Worm (Caenorhabditis elegans) whole organism, late embryonic: ENCODE data around the gene B0478.3.

Experiments
- C08G9.2 ChIP-seq: sonication (generic microtip); optimal IDR thresholded peaks from 2 replicates; lab custom pipeline; 2016; ENCODE audit warnings: mild to moderate bottlenecking, missing genetic modification characterization, moderate library complexity, missing compliant biosample characterization
- F13H6.1 ChIP-seq: sonication (generic microtip); optimal IDR thresholded peaks from 2 replicates; lab custom pipeline; 2016; ENCODE audit warnings: missing genetic modification characterization, missing compliant biosample characterization
- K09A11.1 ChIP-seq: sonication (generic microtip); optimal IDR thresholded peaks from 2 replicates; lab custom pipeline; 2017; ENCODE audit warnings: antibody characterized with exemption, mild to moderate bottlenecking, missing genetic modification characterization, missing compliant biosample characterization; ENCODE audit not compliant: insufficient read depth
- Y22D7AL.16 ChIP-seq: sonication (generic microtip); optimal IDR thresholded peaks from 2 replicates; lab custom pipeline; 2016; ENCODE audit warnings: missing genetic modification characterization, missing compliant biosample characterization
- ahr-1 ChIP-seq: sonication (generic microtip); optimal IDR thresholded peaks from 2 replicates; lab custom pipeline; 2016; ENCODE audit warnings: missing genetic modification characterization, missing compliant biosample characterization
- ama-1 ChIP-seq: fragments of 150-350 bp; optimal IDR thresholded peaks from 2 replicates; lab custom pipeline; 2014
- ceh-14 ChIP-seq: sonication (generic microtip); optimal IDR thresholded peaks from 2 replicates; lab custom pipeline; 2016; ENCODE audit warnings: missing genotype, missing genetic modification characterization, missing compliant biosample characterization
- ceh-18 ChIP-seq: sonication (generic microtip); optimal IDR thresholded peaks from 2 replicates; lab custom pipeline; 2016; ENCODE audit warnings: missing genetic modification characterization, missing compliant biosample characterization
- ceh-19 ChIP-seq: fragments of 200-800 bp; sonication (Bioruptor generic); optimal IDR thresholded peaks from 2 replicates; lab custom pipeline; 2018; ENCODE audit warnings: mild to moderate bottlenecking, missing genetic modification characterization, missing compliant biosample characterization
- ceh-2 ChIP-seq: sonication (generic microtip); optimal IDR thresholded peaks from 2 replicates; lab custom pipeline; 2016; ENCODE audit warnings: missing genotype, missing genetic modification characterization, missing compliant biosample characterization
- ceh-31 ChIP-seq: sonication (generic microtip); optimal IDR thresholded peaks from 2 replicates; lab custom pipeline; 2016; ENCODE audit warnings: missing genetic modification characterization, missing compliant biosample characterization
- ceh-34 ChIP-seq: sonication (generic microtip); optimal IDR thresholded peaks from 2 replicates; lab custom pipeline; 2016; ENCODE audit warnings: mild to moderate bottlenecking, missing genetic modification characterization, missing compliant biosample characterization
- ceh-45 ChIP-seq: fragments of 200-800 bp; sonication (Bioruptor generic); IDR thresholded peaks from 2 replicates; pipeline ENCODE4 v1.3.6; 2022; ENCODE audit warnings: missing genetic modification reagents, missing genetic modification characterization, missing compliant biosample characterization
- ceh-48 ChIP-seq: sonication (generic microtip); optimal IDR thresholded peaks from 2 replicates; lab custom pipeline; 2016; ENCODE audit warnings: missing genetic modification characterization, inconsistent platforms, missing compliant biosample characterization
- che-1 ChIP-seq: sonication (generic microtip); optimal IDR thresholded peaks from 2 replicates; lab custom pipeline; 2016; ENCODE audit warnings: mild to moderate bottlenecking, missing genetic modification characterization, missing compliant biosample characterization
- elt-2 ChIP-seq: sonication (generic microtip); optimal IDR thresholded peaks from 2 replicates; lab custom pipeline; 2016; ENCODE audit warnings: missing genetic modification reagents, missing genetic modification characterization, missing compliant biosample characterization
- elt-4 ChIP-seq: sonication (generic microtip); optimal IDR thresholded peaks from 2 replicates; lab custom pipeline; 2016; ENCODE audit warnings: missing genetic modification characterization, missing compliant biosample characterization
- ets-4 ChIP-seq: sonication (generic microtip); optimal IDR thresholded peaks from 2 replicates; lab custom pipeline; 2016; ENCODE audit warnings: missing genetic modification characterization, missing compliant biosample characterization
- eyg-1 ChIP-seq: sonication (generic microtip); optimal IDR thresholded peaks from 2 replicates; lab custom pipeline; 2016; ENCODE audit warnings: missing genotype, missing genetic modification characterization, missing compliant biosample characterization
- gmeb-2 ChIP-seq: sonication (generic microtip); optimal IDR thresholded peaks from 2 replicates; lab custom pipeline; 2016; ENCODE audit warnings: missing genetic modification characterization, inconsistent platforms, missing compliant biosample characterization
- hlh-13 ChIP-seq: fragments of 200-800 bp; sonication (Bioruptor generic); optimal IDR thresholded peaks from 2 replicates; lab custom pipeline; 2018; ENCODE audit warnings: mild to moderate bottlenecking, missing genetic modification characterization, missing compliant biosample characterization
- hlh-15 ChIP-seq: sonication (generic microtip); optimal IDR thresholded peaks from 2 replicates; lab custom pipeline; 2016; ENCODE audit warnings: missing genetic modification characterization, missing compliant biosample characterization
- hlh-6 ChIP-seq: sonication (generic microtip); optimal IDR thresholded peaks from 2 replicates; lab custom pipeline; 2016; ENCODE audit warnings: missing genotype, missing genetic modification characterization, missing compliant biosample characterization
- hlh-8 ChIP-seq: sonication (generic microtip); optimal IDR thresholded peaks from 2 replicates; lab custom pipeline; 2016; ENCODE audit warnings: missing genotype, missing genetic modification characterization, missing compliant biosample characterization
- lim-6 ChIP-seq: sonication (generic microtip); optimal IDR thresholded peaks from 2 replicates; lab custom pipeline; 2016; ENCODE audit warnings: missing genetic modification characterization, missing compliant biosample characterization
- lin-11 ChIP-seq: fragments of 200-800 bp; sonication (Bioruptor generic); optimal IDR thresholded peaks from 2 replicates; lab custom pipeline; 2018; ENCODE audit warnings: mild to moderate bottlenecking, missing genetic modification characterization, missing compliant biosample characterization
- mec-3 ChIP-seq: sonication (generic microtip); optimal IDR thresholded peaks from 2 replicates; lab custom pipeline; 2016; ENCODE audit warnings: borderline replicate concordance, missing genetic modification characterization, missing compliant biosample characterization
- pha-2 ChIP-seq: sonication (generic microtip); optimal IDR thresholded peaks from 2 replicates; lab custom pipeline; 2017; ENCODE audit warnings: mild to moderate bottlenecking, missing genetic modification characterization, missing compliant biosample characterization
- pha-4 ChIP-seq: fragments of 150-350 bp; optimal IDR thresholded peaks from 2 replicates; lab custom pipeline; 2018; ENCODE audit warnings: missing biosample characterization, missing genetic modification reagents, missing genetic modification characterization
- pqm-1 ChIP-seq: sonication (generic microtip); optimal IDR thresholded peaks from 2 replicates; lab custom pipeline; 2016; ENCODE audit warnings: missing genetic modification characterization, missing compliant biosample characterization
- rnt-1 ChIP-seq: sonication (generic microtip); optimal IDR thresholded peaks from 2 replicates; lab custom pipeline; 2016; ENCODE audit warnings: missing genetic modification characterization, missing compliant biosample characterization
- sox-2 ChIP-seq: fragments of 200-800 bp; sonication (Bioruptor generic); IDR thresholded peaks from 2 replicates; pipeline ENCODE4 v1.3.6; 2022; ENCODE audit warnings: missing genetic modification reagents, missing genetic modification characterization, missing compliant biosample characterization
- sox-4 ChIP-seq: sonication (generic microtip); optimal IDR thresholded peaks from 2 replicates; lab custom pipeline; 2017; ENCODE audit warnings: mild to moderate bottlenecking, missing genetic modification characterization, inconsistent platforms, missing compliant biosample characterization
- syd-9 ChIP-seq: sonication (generic microtip); optimal IDR thresholded peaks from 2 replicates; lab custom pipeline; 2016; ENCODE audit warnings: mild to moderate bottlenecking, missing genetic modification characterization, moderate library complexity, missing compliant biosample characterization
- tbx-2 ChIP-seq: sonication (generic microtip); optimal IDR thresholded peaks from 2 replicates; lab custom pipeline; 2016; ENCODE audit warnings: missing genetic modification characterization, missing compliant biosample characterization
- tbx-7 ChIP-seq: sonication (generic microtip); optimal IDR thresholded peaks from 2 replicates; lab custom pipeline; 2016; ENCODE audit warnings: missing genotype, missing genetic modification characterization, missing compliant biosample characterization
- ttx-3 ChIP-seq: sonication (generic microtip); optimal IDR thresholded peaks from 2 replicates; lab custom pipeline; 2016; ENCODE audit warnings: missing genetic modification reagents, missing genetic modification characterization, missing compliant biosample characterization
- unc-55 ChIP-seq: sonication (generic microtip); optimal IDR thresholded peaks from 2 replicates; lab custom pipeline; 2017; ENCODE audit warnings: missing biosample characterization, missing genetic modification reagents, missing genetic modification characterization
- zip-5 ChIP-seq: sonication (generic microtip); optimal IDR thresholded peaks from 2 replicates; lab custom pipeline; 2016; ENCODE audit warnings: missing genetic modification characterization, missing compliant biosample characterization

B0478.3 gene

ce11 chrIV:6946832-6947231, 17.6 kb downstream of the B0478.3 start:
- no peak for TF ChIP-seq eyg-1
- peak; percentile 1 for TF ChIP-seq rnt-1 (tag; lab: Kevin White, UChicago)
- TF ChIP-seq che-1: no peak
- no peak for TF ChIP-seq tbx-7 (tag; lab: Kevin White, UChicago)
- TF ChIP-seq unc-55: peak; percentile 69
- TF ChIP-seq hlh-15 (tag; lab: Kevin White, UChicago): no peak
- no peak for TF ChIP-seq F13H6.1 (tag; lab: Kevin White, UChicago)
- TF ChIP-seq mec-3 (tag; lab: Kevin White, UChicago): no peak
- TF ChIP-seq ets-4 (tag; lab: Kevin White, UChicago): no peak
- TF ChIP-seq ahr-1 (tag; lab: Kevin White, UChicago): no peak
- TF ChIP-seq Y22D7AL.16 (tag; lab: Kevin White, UChicago): no peak
- no peak for TF ChIP-seq ceh-45
- TF ChIP-seq lin-11 (tag; lab: Kevin White, UChicago): no peak

DNA sequence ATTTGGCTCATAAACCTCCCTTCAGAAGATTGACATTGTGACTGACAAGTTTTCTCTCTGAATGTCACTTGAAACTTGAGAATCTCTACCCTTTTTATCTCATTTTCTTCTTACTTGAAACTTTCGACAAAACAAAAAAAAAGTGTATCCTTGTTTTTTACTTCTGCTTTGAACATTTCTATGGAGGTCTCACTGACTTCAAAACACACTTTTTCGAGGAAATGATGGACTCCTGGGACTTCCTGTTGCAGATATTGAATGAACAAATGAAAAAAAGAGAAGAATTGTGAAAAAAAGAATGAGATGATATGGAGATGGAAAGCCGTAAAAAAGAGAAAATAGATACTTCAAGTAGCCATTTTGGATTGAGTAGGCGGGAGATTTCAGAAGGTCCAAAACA, 23.3 kb downstream of the B0478.3 start:
- TF ChIP-seq ttx-3: no peak
- no peak for TF ChIP-seq ceh-18
- TF ChIP-seq unc-55: no peak
- TF ChIP-seq K09A11.1 (tag; lab: Kevin White, UChicago): no peak

DNA sequence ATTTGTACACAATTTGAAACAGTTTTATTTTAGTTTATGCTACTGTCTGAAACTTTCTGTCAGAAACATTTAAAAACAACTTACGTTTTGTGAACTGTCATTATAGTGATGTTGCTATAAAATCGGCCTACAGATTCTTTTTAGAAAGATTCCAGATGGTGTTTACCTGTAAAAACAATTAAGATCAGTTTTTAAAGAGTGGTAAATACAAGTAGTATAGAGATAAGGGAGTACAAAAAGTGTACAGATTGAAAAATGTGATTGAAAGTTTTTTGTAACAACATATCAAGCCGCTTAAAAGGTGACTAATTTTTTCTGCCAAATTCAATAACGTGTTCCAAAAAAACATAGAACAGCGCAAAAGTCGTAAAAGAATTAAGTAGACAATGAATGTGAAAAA, 26.9 kb downstream of the B0478.3 start, which contains the start of gene npr-12:
Gene npr-12, minus strand, starts transcription at position 101 of the 400 bp plus-strand sequence.
- TF ChIP-seq ceh-14 (tag; lab: Kevin White, UChicago) (no peak), ceh-34 (tag; lab: Kevin White, UChicago) (no peak), rnt-1 (tag; lab: Kevin White, UChicago) (no peak), hlh-6 (tag; lab: Kevin White, UChicago) (no peak), eyg-1 (no peak), ceh-18 (no peak), C08G9.2 (tag; lab: Kevin White, UChicago) (no peak), hlh-13 (GFP tag; lab: Kevin White, UChicago) (no peak), K09A11.1 (tag; lab: Kevin White, UChicago) (no peak), sox-2 (GFP tag; lab: Robert Waterston, UW) (no peak), ceh-2 (tag; lab: Kevin White, UChicago) (no peak), hlh-8 (tag; lab: Kevin White, UChicago) (no peak), ama-1 (lab: Kevin White, UChicago) (no peak), mec-3 (tag; lab: Kevin White, UChicago) (no peak), lim-6 (no peak), syd-9 (tag; lab: Kevin White, UChicago) (no peak), pqm-1 (tag; lab: Kevin White, UChicago) (no peak), pha-2 (tag; lab: Kevin White, UChicago) (no peak), tbx-2 (no peak)

DNA sequence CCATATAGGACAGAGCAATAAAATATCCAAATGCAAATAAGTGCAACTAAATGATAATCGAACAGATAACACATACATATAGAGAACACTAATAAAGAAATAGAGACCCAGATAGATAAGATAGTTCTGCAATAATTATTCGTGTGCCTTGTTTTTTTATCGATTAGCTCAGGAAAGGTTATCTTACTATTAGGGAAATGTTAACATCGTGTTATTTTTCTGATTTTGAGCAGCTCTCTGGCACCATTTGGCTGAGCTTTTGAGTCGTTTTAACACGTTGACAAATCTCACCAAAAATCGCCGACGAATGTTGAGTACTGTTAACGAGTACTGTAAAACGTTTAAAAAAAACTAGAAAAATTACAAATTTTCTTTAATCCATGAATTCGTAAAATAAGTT, 36.0 kb downstream of the B0478.3 start, which contains the start of gene cest-6:
Gene cest-6, minus strand, starts transcription at position 101 of the 400 bp plus-strand sequence.
- peak; percentile 48 for TF ChIP-seq elt-2 (tag; lab: Kevin White, UChicago)
- no peak for TF ChIP-seq unc-55
- TF ChIP-seq ceh-31: no peak
- no peak for TF ChIP-seq sox-2 (GFP tag; lab: Robert Waterston, UW)

DNA sequence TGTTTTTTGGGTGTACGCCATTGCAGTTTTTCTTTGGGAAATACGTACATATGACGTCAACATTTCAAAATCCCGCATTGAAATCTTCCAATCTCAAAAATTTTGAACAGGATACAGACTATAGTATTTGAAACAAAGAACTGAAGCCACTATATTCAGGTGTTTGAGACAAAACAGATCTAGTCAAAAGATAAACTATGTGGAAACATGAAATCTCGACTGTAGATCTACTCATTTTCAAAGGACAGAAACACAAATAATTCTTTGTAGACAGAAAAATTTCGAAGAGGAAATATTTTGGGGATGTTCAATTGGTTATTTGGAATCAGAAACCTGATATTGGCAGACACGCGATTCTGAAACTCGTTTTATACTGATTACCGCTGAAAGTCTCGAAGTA, 38.9 kb downstream of the B0478.3 start:
- TF ChIP-seq ceh-2 (tag; lab: Kevin White, UChicago) (no peak), ceh-19 (GFP tag; lab: Kevin White, UChicago) (no peak), gmeb-2 (tag; lab: Kevin White, UChicago) (no peak), tbx-7 (tag; lab: Kevin White, UChicago) (no peak), syd-9 (tag; lab: Kevin White, UChicago) (no peak), pha-4 (no peak), ceh-48 (no peak), pha-2 (tag; lab: Kevin White, UChicago) (no peak), sox-4 (tag; lab: Kevin White, UChicago) (no peak), ceh-18 (no peak), elt-4 (tag; lab: Kevin White, UChicago) (no peak), zip-5 (tag; lab: Kevin White, UChicago) (no peak), pqm-1 (tag; lab: Kevin White, UChicago) (no peak), eyg-1 (no peak), ets-4 (tag; lab: Kevin White, UChicago) (no peak), hlh-15 (tag; lab: Kevin White, UChicago) (no peak), Y22D7AL.16 (tag; lab: Kevin White, UChicago) (no peak)
